Worm (Caenorhabditis elegans): ENCODE results near the gene dnc-2.

ce11 chrIII:5930659-5931058, 5.1 kb upstream of the dnc-2 start:
- no peak for TF ChIP-seq ceh-8 (GFP tag; optimal IDR thresholded peaks at IDR 0.05)
- TF ChIP-seq lin-13 (GFP tag; optimal IDR thresholded peaks at IDR 0.05) = no peak
- TF ChIP-seq nhr-77 (tag; optimal IDR thresholded peaks at IDR 0.05) = no peak
- no peak for TF ChIP-seq aly-2 (tag; optimal IDR thresholded peaks at IDR 0.05)

Measured in whole organism, L1 larva.